Fruit fly (Drosophila melanogaster): ENCODE data around the gene CG17145.

CG17145 gene

DNA sequence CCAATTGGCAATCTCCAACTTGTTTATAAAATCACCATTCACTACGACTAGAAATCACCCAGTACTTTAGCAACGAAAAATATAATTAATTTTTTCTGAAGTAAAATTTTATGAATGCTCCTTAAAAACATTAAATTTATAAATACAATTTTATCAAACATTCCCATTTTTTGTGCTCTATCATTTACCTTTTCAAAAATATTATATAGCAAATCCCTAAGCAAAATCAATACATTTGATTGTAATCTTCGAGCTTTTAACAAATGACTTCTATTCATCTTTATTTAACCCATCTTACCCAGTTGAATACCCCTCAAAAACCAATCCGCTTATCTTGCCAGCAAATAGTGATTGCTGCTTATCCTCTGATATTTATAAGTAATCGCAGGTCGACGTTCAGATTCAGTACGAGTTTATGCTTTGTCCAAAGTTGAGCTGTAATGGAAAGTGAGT is at the start of gene CG17145:
Gene CG17145 (plus strand): TSS at position 403 of the 453 bp plus-strand sequence.
- TF ChIP-seq CG32121 (GFP tag; IDR thresholded peaks at IDR 0.05) (no peak), fd96Ca (GFP tag; IDR thresholded peaks at IDR 0.05) (no peak), CG15710 (tag; optimal IDR thresholded peaks at IDR 0.05) (no peak), CG14655 (GFP tag; optimal IDR thresholded peaks at IDR 0.05) (no peak), Ets98B (GFP tag; IDR thresholded peaks at IDR 0.05) (no peak), Pif1A (GFP tag; optimal IDR thresholded peaks at IDR 0.05) (no peak), CG8159 (tag; optimal IDR thresholded peaks at IDR 0.05) (no peak)

DNA sequence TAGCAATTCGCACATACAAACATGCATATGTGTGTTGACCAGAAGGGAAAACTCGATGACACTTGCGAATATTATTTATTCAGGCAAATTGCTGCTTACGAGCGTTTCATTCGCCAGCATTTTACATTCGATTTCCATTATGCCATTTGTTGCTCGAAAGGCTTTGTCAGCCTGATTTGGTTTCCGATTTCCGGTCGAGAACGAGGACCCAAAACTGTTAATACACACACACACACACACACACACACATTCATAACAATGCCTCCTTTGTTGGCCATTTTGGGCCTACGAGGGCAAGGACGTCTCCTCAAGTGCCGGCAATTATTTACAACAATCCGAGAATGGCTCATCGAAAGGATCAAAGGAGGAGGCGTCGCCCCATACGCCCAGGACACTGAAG is 43.9 kb upstream of the CG17145 start:
- TF ChIP-seq CG17806 (tag; optimal IDR thresholded peaks at IDR 0.05) (no peak), CG32121 (GFP tag; IDR thresholded peaks at IDR 0.05) (no peak), CG8301 (tag; optimal IDR thresholded peaks at IDR 0.05) (no peak), CG10348 (GFP tag; IDR thresholded peaks at IDR 0.05) (no peak), CG34367 (tag; optimal IDR thresholded peaks at IDR 0.05) (no peak), CG4496 (GFP tag; IDR thresholded peaks at IDR 0.05) (no peak), fd96Ca (GFP tag; IDR thresholded peaks at IDR 0.05) (no peak), rn (GFP tag; IDR thresholded peaks at IDR 0.05) (no peak), D1 (tag; optimal IDR thresholded peaks at IDR 0.05) (no peak)

- TF ChIP-seq Snoo (tag; optimal IDR thresholded peaks at IDR 0.05): no peak
- no peak for TF ChIP-seq Pif1B (GFP tag; optimal IDR thresholded peaks at IDR 0.05)
- TF ChIP-seq fd96Ca (GFP tag; IDR thresholded peaks at IDR 0.05): no peak
- no peak for TF ChIP-seq CG34367 (tag; optimal IDR thresholded peaks at IDR 0.05)
- TF ChIP-seq CG15710 (tag; optimal IDR thresholded peaks at IDR 0.05): no peak
- no peak for TF ChIP-seq CG8159 (tag; optimal IDR thresholded peaks at IDR 0.05)
- TF ChIP-seq CG12605 (GFP tag; IDR thresholded peaks at IDR 0.05): no peak
- TF ChIP-seq gl (tag; optimal IDR thresholded peaks at IDR 0.05): no peak
- TF ChIP-seq rn (GFP tag; IDR thresholded peaks at IDR 0.05): no peak
- TF ChIP-seq CG13204 (GFP tag; optimal IDR thresholded peaks at IDR 0.05): no peak
- no peak for TF ChIP-seq D1 (tag; optimal IDR thresholded peaks at IDR 0.05)
- no peak for TF ChIP-seq EcR (GFP tag; optimal IDR thresholded peaks at IDR 0.05)
These were observed 43.5 kb upstream of the CG17145 start for dm6 chr3L:20178101-20178500.

- TF ChIP-seq Ets98B (GFP tag; IDR thresholded peaks at IDR 0.05): no peak
- no peak for TF ChIP-seq D1 (tag; optimal IDR thresholded peaks at IDR 0.05)
- no peak for TF ChIP-seq CG13204 (GFP tag; optimal IDR thresholded peaks at IDR 0.05)
- TF ChIP-seq CG14655 (GFP tag; optimal IDR thresholded peaks at IDR 0.05): no peak
- TF ChIP-seq CG8159 (tag; optimal IDR thresholded peaks at IDR 0.05): no peak
- TF ChIP-seq Pif1A (GFP tag; optimal IDR thresholded peaks at IDR 0.05): no peak
These were observed 38.8 kb upstream of the CG17145 start for dm6 chr3L:20182799-20183198.

dm6 chr3L:20183345-20184088 is 38.1 kb upstream of the CG17145 start:
- TF ChIP-seq CG34367 (tag; optimal IDR thresholded peaks at IDR 0.05): peak; percentile 58
- no peak for TF ChIP-seq CG12605 (GFP tag; IDR thresholded peaks at IDR 0.05)
- no peak for TF ChIP-seq EcR (GFP tag; optimal IDR thresholded peaks at IDR 0.05)
- TF ChIP-seq CG10348 (GFP tag; IDR thresholded peaks at IDR 0.05): no peak; the same call in 1 of the 2 replicates
- TF ChIP-seq gl (tag; optimal IDR thresholded peaks at IDR 0.05): peak; percentile 7
- no peak for TF ChIP-seq CG13204 (GFP tag; optimal IDR thresholded peaks at IDR 0.05)
- peak; percentile 58 for TF ChIP-seq Pif1A (GFP tag; optimal IDR thresholded peaks at IDR 0.05)
- TF ChIP-seq CG17806 (tag; optimal IDR thresholded peaks at IDR 0.05): peak; percentile 73
- 0 out of 3 replicates have a peak, but pooled peaks have one; percentile 40 for TF ChIP-seq fd96Ca (GFP tag; IDR thresholded peaks at IDR 0.05)
- TF ChIP-seq CG8159 (tag; optimal IDR thresholded peaks at IDR 0.05): peak; percentile 78
- TF ChIP-seq CG9948 (tag; optimal IDR thresholded peaks at IDR 0.05): peak; percentile 64
- no peak for TF ChIP-seq D1 (tag; optimal IDR thresholded peaks at IDR 0.05)
- peak; percentile 57 for TF ChIP-seq Pif1B (GFP tag; optimal IDR thresholded peaks at IDR 0.05)
- TF ChIP-seq CG32121 (GFP tag; IDR thresholded peaks at IDR 0.05): 0 out of 2 replicates have a peak, but pooled peaks have one; percentile 23
- TF ChIP-seq CG14655 (GFP tag; optimal IDR thresholded peaks at IDR 0.05): peak; percentile 73
- TF ChIP-seq CG4496 (GFP tag; IDR thresholded peaks at IDR 0.05): no peak; the same call in 1 of the 3 replicates
- peak; percentile 74 for TF ChIP-seq CG15710 (tag; optimal IDR thresholded peaks at IDR 0.05)
- TF ChIP-seq Ets98B (GFP tag; IDR thresholded peaks at IDR 0.05): peak; percentile 20
- TF ChIP-seq Snoo (tag; optimal IDR thresholded peaks at IDR 0.05): no peak
- no peak for TF ChIP-seq rn (GFP tag; IDR thresholded peaks at IDR 0.05)
- TF ChIP-seq CG8301 (tag; optimal IDR thresholded peaks at IDR 0.05): peak; percentile 68

DNA sequence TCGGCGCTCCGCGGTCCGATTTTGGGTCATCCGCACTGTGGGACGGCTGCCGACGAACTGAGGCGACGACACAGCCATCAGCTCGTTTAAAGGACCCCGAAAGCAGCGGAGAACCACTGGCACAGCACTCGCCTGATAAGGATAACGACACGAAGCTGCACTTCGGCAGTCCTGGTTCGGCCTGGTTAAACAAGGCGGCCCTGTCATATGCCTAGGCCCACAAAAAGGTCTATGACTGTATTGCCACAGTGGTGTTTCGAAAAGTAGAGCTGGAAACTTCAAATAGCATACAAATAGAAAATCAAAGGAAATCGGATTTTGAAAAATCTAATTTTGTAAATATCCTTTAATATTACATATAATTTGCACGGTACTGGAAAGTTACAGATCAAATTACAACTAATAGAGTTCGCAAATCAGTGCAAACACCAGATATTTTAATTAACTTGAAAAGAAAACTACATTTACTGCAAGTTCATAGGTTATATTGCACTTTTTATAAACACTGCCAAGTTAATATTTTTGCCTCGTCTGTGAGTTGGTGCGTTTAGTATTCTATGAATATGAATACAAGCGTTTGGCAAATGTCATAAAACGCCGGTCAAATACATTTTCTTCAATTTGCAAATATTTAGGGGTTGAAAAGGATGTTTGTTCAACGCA is 36.3 kb upstream of the CG17145 start:
- TF ChIP-seq CG10348 (GFP tag; IDR thresholded peaks at IDR 0.05): 0 out of 2 replicates have a peak, but pooled peaks have one; percentile 35
- no peak for TF ChIP-seq rn (GFP tag; IDR thresholded peaks at IDR 0.05)
- no peak for TF ChIP-seq Ets98B (GFP tag; IDR thresholded peaks at IDR 0.05)
- TF ChIP-seq EcR (GFP tag; optimal IDR thresholded peaks at IDR 0.05): peak; percentile 1
- TF ChIP-seq CG14655 (GFP tag; optimal IDR thresholded peaks at IDR 0.05): peak; percentile 70
- peak; percentile 41 for TF ChIP-seq CG8301 (tag; optimal IDR thresholded peaks at IDR 0.05)
- peak; percentile 74 for TF ChIP-seq CG34367 (tag; optimal IDR thresholded peaks at IDR 0.05)
- TF ChIP-seq Pif1A (GFP tag; optimal IDR thresholded peaks at IDR 0.05): peak; percentile 0
- TF ChIP-seq CG15710 (tag; optimal IDR thresholded peaks at IDR 0.05): peak; percentile 74
- TF ChIP-seq Snoo (tag; optimal IDR thresholded peaks at IDR 0.05): no peak
- no peak for TF ChIP-seq CG13204 (GFP tag; optimal IDR thresholded peaks at IDR 0.05)
- peak; percentile 25 for TF ChIP-seq CG17806 (tag; optimal IDR thresholded peaks at IDR 0.05)
- no peak for TF ChIP-seq CG4496 (GFP tag; IDR thresholded peaks at IDR 0.05)
- TF ChIP-seq CG32121 (GFP tag; IDR thresholded peaks at IDR 0.05): no peak
- no peak for TF ChIP-seq D1 (tag; optimal IDR thresholded peaks at IDR 0.05)
- TF ChIP-seq Pif1B (GFP tag; optimal IDR thresholded peaks at IDR 0.05): peak; percentile 23
- peak; percentile 63 for TF ChIP-seq CG8159 (tag; optimal IDR thresholded peaks at IDR 0.05)
- TF ChIP-seq gl (tag; optimal IDR thresholded peaks at IDR 0.05): no peak
- TF ChIP-seq CG9948 (tag; optimal IDR thresholded peaks at IDR 0.05): peak; percentile 57
- TF ChIP-seq fd96Ca (GFP tag; IDR thresholded peaks at IDR 0.05): no peak

All from whole organism, pupa.